Worm (Caenorhabditis elegans) whole organism, midembryonic: ENCODE data around the gene col-114.
"Not testable (repeated sequence)": the region's sequence is repeated elsewhere in the genome, so short reads cannot be mapped to it uniquely, and the experiment has no call there.

ENCODE experiments used
- T22C8.4 ChIP-seq: fragments of 200-800 bp; sonication (Bioruptor generic); IDR thresholded peaks from 2 replicates; pipeline ENCODE4 v1.3.6; 2022; ENCODE audit warnings: missing genetic modification characterization, missing compliant biosample characterization
- cog-1 ChIP-seq: sonication (generic microtip); optimal IDR thresholded peaks from 2 replicates; lab custom pipeline; 2016; ENCODE audit warnings: missing genetic modification characterization, missing compliant biosample characterization
- flt-1 ChIP-seq: fragments of 200-800 bp; sonication (Bioruptor generic); IDR thresholded peaks from 2 replicates; pipeline ENCODE4 v1.3.6; 2022; ENCODE audit warnings: missing genetic modification characterization, missing compliant biosample characterization
- klf-2 ChIP-seq: fragments of 200-800 bp; sonication (Bioruptor generic); conservative IDR thresholded peaks from 2 replicates; pipeline ENCODE4 v1.3.6; 2022; ENCODE audit warnings: missing genetic modification reagents, missing genetic modification characterization, missing compliant biosample characterization
- med-1 ChIP-seq: sonication (generic microtip); optimal IDR thresholded peaks from 2 replicates; lab custom pipeline; 2017; ENCODE audit warnings: missing genetic modification characterization, mild to moderate bottlenecking, missing compliant biosample characterization, antibody characterized with exemption, missing genetic modification reagents; ENCODE audit not compliant: insufficient read depth
- ref-1 ChIP-seq: fragments of 200-800 bp; sonication (Bioruptor generic); conservative IDR thresholded peaks from 2 replicates; pipeline ENCODE4 v1.3.6; 2022; ENCODE audit warnings: missing genetic modification reagents, missing genetic modification characterization, missing compliant biosample characterization
- tab-1 ChIP-seq: fragments of 200-800 bp; sonication (Bioruptor generic); IDR thresholded peaks from 2 replicates; pipeline ENCODE4 v1.3.6; 2022; ENCODE audit warnings: missing genetic modification characterization, missing compliant biosample characterization
- ztf-23 ChIP-seq: fragments of 200-800 bp; sonication (Bioruptor generic); IDR thresholded peaks from 2 replicates; pipeline ENCODE4 v1.3.6; 2022; ENCODE audit warnings: missing genetic modification reagents, missing genetic modification characterization, missing compliant biosample characterization
- ztf-29 ChIP-seq: fragments of 200-800 bp; sonication (Bioruptor generic); IDR thresholded peaks from 2 replicates; pipeline ENCODE4 v1.3.6; 2022; ENCODE audit warnings: missing genetic modification reagents, missing genetic modification characterization, missing compliant biosample characterization

The col-114 gene

DNA sequence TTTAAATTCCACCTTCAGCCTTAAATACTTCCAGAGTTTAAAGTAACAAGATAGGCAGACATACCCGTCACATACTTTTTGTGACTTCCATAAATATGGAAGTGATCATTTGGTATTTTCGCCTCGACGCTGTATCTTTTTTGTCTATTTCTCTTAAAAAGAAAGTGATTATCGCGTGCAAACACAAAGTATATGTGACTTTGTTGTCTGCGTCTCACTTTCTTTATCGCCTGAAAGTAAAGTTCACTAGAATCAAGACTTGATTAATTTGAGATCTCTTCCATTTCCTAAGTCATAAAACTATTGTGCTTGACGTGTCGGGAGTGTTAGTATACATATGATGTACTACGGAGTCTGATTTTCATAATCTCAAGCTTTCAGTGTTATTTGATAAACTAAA lies 11.8 kb upstream of the col-114 start, which contains the start of gene C06E4.6:
Gene C06E4.6 (minus strand): TSS at position 51 of the 400 bp plus-strand sequence.
- TF ChIP-seq flt-1 (no peak), T22C8.4 (GFP tag; lab: Robert Waterston, UW) (no peak), med-1 (GFP tag; lab: Kevin White, UChicago) (no peak), ref-1 (GFP tag; lab: Robert Waterston, UW) (no peak), klf-2 (GFP tag; lab: Robert Waterston, UW) (no peak), ztf-23 (GFP tag; lab: Robert Waterston, UW) (no peak), tab-1 (GFP tag; lab: Robert Waterston, UW) (no peak), cog-1 (tag; lab: Kevin White, UChicago) (no peak), ztf-29 (GFP tag; lab: Robert Waterston, UW) (no peak)

ce11 chrIV:7254690-7255089 lies 8.2 kb upstream of the col-114 start, which contains the start of gene C06E4.5:
Gene C06E4.5, plus strand, starts transcription at chrIV:7254990.
- not testable (repeated sequence) for TF ChIP-seq ref-1 (GFP tag; lab: Robert Waterston, UW); T22C8.4 (GFP tag; lab: Robert Waterston, UW); med-1 (GFP tag; lab: Kevin White, UChicago)

DNA sequence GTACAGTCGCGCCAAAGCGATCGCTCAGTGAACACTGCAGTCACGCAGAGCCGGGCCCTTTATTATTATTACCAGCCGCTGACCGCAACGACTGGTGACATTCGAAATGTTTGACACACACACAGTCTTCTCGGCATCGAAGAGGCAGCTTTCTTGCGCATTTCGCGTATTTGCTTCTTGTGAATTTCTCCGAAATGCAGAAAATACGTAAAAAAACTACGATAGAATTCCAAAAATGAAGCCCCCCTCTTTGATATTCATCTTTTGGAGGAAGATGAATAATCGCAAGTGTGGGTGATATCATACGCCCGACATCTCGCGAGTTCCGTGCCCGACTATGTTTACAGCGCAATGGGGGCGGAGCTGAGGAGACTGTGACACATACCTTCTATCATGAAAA lies 6.8 kb upstream of the col-114 start:
- TF ChIP-seq med-1 (GFP tag; lab: Kevin White, UChicago): no peak
- TF ChIP-seq cog-1 (tag; lab: Kevin White, UChicago): no peak
- TF ChIP-seq klf-2 (GFP tag; lab: Robert Waterston, UW): no peak
- no peak for TF ChIP-seq ztf-29 (GFP tag; lab: Robert Waterston, UW)
- no peak for TF ChIP-seq ztf-23 (GFP tag; lab: Robert Waterston, UW)
- no peak for TF ChIP-seq flt-1
- TF ChIP-seq T22C8.4 (GFP tag; lab: Robert Waterston, UW): no peak
- no peak for TF ChIP-seq tab-1 (GFP tag; lab: Robert Waterston, UW)
- no peak for TF ChIP-seq ref-1 (GFP tag; lab: Robert Waterston, UW)

- TF ChIP-seq ztf-23 (GFP tag; lab: Robert Waterston, UW): no peak
- no peak for TF ChIP-seq ref-1 (GFP tag; lab: Robert Waterston, UW)
- TF ChIP-seq klf-2 (GFP tag; lab: Robert Waterston, UW): no peak
- no peak for TF ChIP-seq T22C8.4 (GFP tag; lab: Robert Waterston, UW)
- no peak for TF ChIP-seq flt-1
- no peak for TF ChIP-seq ztf-29 (GFP tag; lab: Robert Waterston, UW)
- TF ChIP-seq cog-1 (tag; lab: Kevin White, UChicago): no peak
- TF ChIP-seq med-1 (GFP tag; lab: Kevin White, UChicago): no peak
- no peak for TF ChIP-seq tab-1 (GFP tag; lab: Robert Waterston, UW)
Observed at ce11 chrIV:7250158-7250557, 3.7 kb upstream of the col-114 start, which contains the start of gene D2024.18. Gene D2024.18, plus strand, starts transcription at chrIV:7250458.

DNA sequence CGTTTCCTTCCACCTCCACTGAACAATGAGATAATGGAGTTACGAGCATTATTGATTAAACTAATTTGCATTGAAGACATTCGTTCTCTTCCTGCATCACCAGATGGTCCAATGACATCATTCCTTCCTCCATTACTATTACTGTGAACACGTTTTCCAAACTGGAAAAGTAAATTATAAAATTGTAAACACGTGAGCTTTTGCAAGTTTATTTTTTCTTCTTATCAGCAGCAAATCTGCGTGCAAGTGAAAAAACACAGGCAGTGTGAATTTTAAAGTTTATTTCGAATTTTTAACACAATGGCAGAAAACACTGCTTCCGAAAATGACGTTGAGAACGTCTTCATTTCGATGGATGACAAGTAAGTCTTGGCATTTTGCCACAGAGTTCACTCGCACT lies 790 bp upstream of the col-114 start, which contains the start of gene D2024.1:
Gene D2024.1 (plus strand): TSS at position 301 of the 400 bp plus-strand sequence.
- TF ChIP-seq ztf-29 (GFP tag; lab: Robert Waterston, UW); ref-1 (GFP tag; lab: Robert Waterston, UW); cog-1 (tag; lab: Kevin White, UChicago): not testable (repeated sequence)

- TF ChIP-seq cog-1 (tag; lab: Kevin White, UChicago): no peak
- TF ChIP-seq ztf-23 (GFP tag; lab: Robert Waterston, UW): no peak
- no peak for TF ChIP-seq tab-1 (GFP tag; lab: Robert Waterston, UW)
- no peak for TF ChIP-seq ref-1 (GFP tag; lab: Robert Waterston, UW)
- no peak for TF ChIP-seq T22C8.4 (GFP tag; lab: Robert Waterston, UW)
- TF ChIP-seq med-1 (GFP tag; lab: Kevin White, UChicago): no peak
- TF ChIP-seq flt-1: no peak
- TF ChIP-seq klf-2 (GFP tag; lab: Robert Waterston, UW): no peak
Observed at ce11 chrIV:7245592-7245991, 861 bp downstream of the col-114 start.

DNA sequence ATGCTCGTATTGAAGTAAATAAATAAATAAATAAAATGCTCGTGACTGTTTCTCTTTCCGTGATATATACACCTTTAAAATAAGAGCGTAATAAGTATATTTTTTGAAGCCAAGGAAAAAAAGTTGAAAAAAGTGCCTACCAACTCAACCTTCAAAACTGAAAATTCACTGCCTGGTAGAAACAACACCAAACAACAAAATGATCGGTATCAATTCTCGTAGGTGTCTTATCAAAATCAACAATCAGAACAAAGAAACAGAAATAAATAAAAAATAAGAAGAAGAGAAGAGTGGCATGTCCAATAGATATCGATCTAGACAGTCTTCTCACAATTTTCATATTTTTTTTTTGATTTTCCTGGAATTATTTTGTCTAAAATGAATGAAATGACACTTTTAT lies 2.5 kb downstream of the col-114 start, which contains the start of gene afmd-1:
Gene afmd-1 (plus strand): TSS at position 316 of the 400 bp plus-strand sequence.
- TF ChIP-seq flt-1 (no peak), ztf-23 (GFP tag; lab: Robert Waterston, UW) (no peak), ztf-29 (GFP tag; lab: Robert Waterston, UW) (no peak), klf-2 (GFP tag; lab: Robert Waterston, UW) (no peak), T22C8.4 (GFP tag; lab: Robert Waterston, UW) (no peak), tab-1 (GFP tag; lab: Robert Waterston, UW) (no peak), ref-1 (GFP tag; lab: Robert Waterston, UW) (no peak), med-1 (GFP tag; lab: Kevin White, UChicago) (no peak), cog-1 (tag; lab: Kevin White, UChicago) (no peak)

- TF ChIP-seq tab-1 (GFP tag; lab: Robert Waterston, UW): no peak
- TF ChIP-seq med-1 (GFP tag; lab: Kevin White, UChicago): no peak
- no peak for TF ChIP-seq cog-1 (tag; lab: Kevin White, UChicago)
- TF ChIP-seq flt-1: no peak
- no peak for TF ChIP-seq T22C8.4 (GFP tag; lab: Robert Waterston, UW)
- TF ChIP-seq klf-2 (GFP tag; lab: Robert Waterston, UW): no peak
- no peak for TF ChIP-seq ref-1 (GFP tag; lab: Robert Waterston, UW)
- no peak for TF ChIP-seq ztf-29 (GFP tag; lab: Robert Waterston, UW)
- TF ChIP-seq ztf-23 (GFP tag; lab: Robert Waterston, UW): no peak
Observed at ce11 chrIV:7242220-7242789, 4.1 kb downstream of the col-114 start, which contains the start of gene gstk-2. Gene gstk-2, minus strand, starts transcription at chrIV:7242270.

ce11 chrIV:7240564-7240963 lies 5.9 kb downstream of the col-114 start:
- TF ChIP-seq flt-1 (no peak), ztf-23 (GFP tag; lab: Robert Waterston, UW) (no peak)
